Worm (Caenorhabditis elegans): Measurements from ENCODE around the gene fbxb-47.
"Not testable (repeated sequence)": the region's sequence is repeated elsewhere in the genome, so short reads cannot be mapped to it uniquely, and the experiment has no call there.

fbxb-47 gene

ce11 chrII:1672673-1673072 lies 30.6 kb downstream of the fbxb-47 start:
- TF ChIP-seq ztf-29 (GFP tag; IDR thresholded peaks at IDR 0.05): no peak

ce11 chrII:1670985-1671384 lies 32.3 kb downstream of the fbxb-47 start:
- TF ChIP-seq klf-2 (GFP tag; conservative IDR thresholded peaks at IDR 0.05) (no peak), med-1 (GFP tag; optimal IDR thresholded peaks at IDR 0.05; ENCODE audit: insufficient read depth) (no peak), ztf-29 (GFP tag; IDR thresholded peaks at IDR 0.05) (no peak), tab-1 (GFP tag; IDR thresholded peaks at IDR 0.05) (no peak), flt-1 (GFP tag; IDR thresholded peaks at IDR 0.05) (no peak), cog-1 (tag; optimal IDR thresholded peaks at IDR 0.05) (no peak), ref-1 (GFP tag; conservative IDR thresholded peaks at IDR 0.05) (no peak), ztf-23 (GFP tag; IDR thresholded peaks at IDR 0.05) (no peak), T22C8.4 (GFP tag; IDR thresholded peaks at IDR 0.05) (no peak)

ce11 chrII:1670260-1670879 lies 32.9 kb downstream of the fbxb-47 start, which contains the start of gene nhx-6:
Gene nhx-6, plus strand, starts transcription at chrII:1670829.
- TF ChIP-seq med-1 (GFP tag; optimal IDR thresholded peaks at IDR 0.05; ENCODE audit: insufficient read depth): no peak
- no peak for TF ChIP-seq klf-2 (GFP tag; conservative IDR thresholded peaks at IDR 0.05)
- no peak for TF ChIP-seq cog-1 (tag; optimal IDR thresholded peaks at IDR 0.05)
- no peak for TF ChIP-seq ztf-23 (GFP tag; IDR thresholded peaks at IDR 0.05)
- no peak for TF ChIP-seq T22C8.4 (GFP tag; IDR thresholded peaks at IDR 0.05)
- no peak for TF ChIP-seq ref-1 (GFP tag; conservative IDR thresholded peaks at IDR 0.05)
- no peak for TF ChIP-seq flt-1 (GFP tag; IDR thresholded peaks at IDR 0.05)
- TF ChIP-seq ztf-29 (GFP tag; IDR thresholded peaks at IDR 0.05): no peak

- TF ChIP-seq klf-2 (GFP tag; conservative IDR thresholded peaks at IDR 0.05) (no peak), ztf-23 (GFP tag; IDR thresholded peaks at IDR 0.05) (no peak), cog-1 (tag; optimal IDR thresholded peaks at IDR 0.05) (no peak)
Measured at ce11 chrII:1668913-1669312, 34.4 kb downstream of the fbxb-47 start, which contains the start of gene srw-97. Gene srw-97, minus strand, starts transcription at chrII:1669013.

- TF ChIP-seq flt-1 (GFP tag; IDR thresholded peaks at IDR 0.05) (no peak), T22C8.4 (GFP tag; IDR thresholded peaks at IDR 0.05) (no peak), med-1 (GFP tag; optimal IDR thresholded peaks at IDR 0.05; ENCODE audit: insufficient read depth) (no peak), ztf-29 (GFP tag; IDR thresholded peaks at IDR 0.05) (no peak), klf-2 (GFP tag; conservative IDR thresholded peaks at IDR 0.05) (no peak)
Measured at ce11 chrII:1666025-1666424, 37.2 kb downstream of the fbxb-47 start, which contains the start of gene srlf-29. Gene srlf-29, plus strand, starts transcription at chrII:1666325.

- no peak for TF ChIP-seq T22C8.4 (GFP tag; IDR thresholded peaks at IDR 0.05)
- 0 out of 2 replicates have a peak, but pooled peaks have one; percentile 17 for TF ChIP-seq ref-1 (GFP tag; conservative IDR thresholded peaks at IDR 0.05)
Measured at ce11 chrII:1663516-1663915, 39.7 kb downstream of the fbxb-47 start, which contains the start of gene duxl-1. Gene duxl-1, plus strand, starts transcription at chrII:1663699.

ce11 chrII:1662881-1663280 lies 40.4 kb downstream of the fbxb-47 start, which contains the start of gene ZC204.14:
Gene ZC204.14, minus strand, starts transcription at chrII:1662949.
- TF ChIP-seq ztf-23 (GFP tag; IDR thresholded peaks at IDR 0.05): no peak
- no peak for TF ChIP-seq tab-1 (GFP tag; IDR thresholded peaks at IDR 0.05)
- no peak for TF ChIP-seq med-1 (GFP tag; optimal IDR thresholded peaks at IDR 0.05; ENCODE audit: insufficient read depth)
- TF ChIP-seq flt-1 (GFP tag; IDR thresholded peaks at IDR 0.05): no peak
- TF ChIP-seq cog-1 (tag; optimal IDR thresholded peaks at IDR 0.05): no peak
- TF ChIP-seq ztf-29 (GFP tag; IDR thresholded peaks at IDR 0.05): no peak
- no peak for TF ChIP-seq klf-2 (GFP tag; conservative IDR thresholded peaks at IDR 0.05)
- TF ChIP-seq T22C8.4 (GFP tag; IDR thresholded peaks at IDR 0.05): no peak
- TF ChIP-seq ref-1 (GFP tag; conservative IDR thresholded peaks at IDR 0.05): no peak

- not testable (repeated sequence) for TF ChIP-seq flt-1 (GFP tag; IDR thresholded peaks at IDR 0.05); tab-1 (GFP tag; IDR thresholded peaks at IDR 0.05); ref-1 (GFP tag; conservative IDR thresholded peaks at IDR 0.05)
Measured at ce11 chrII:1660888-1661287, 42.4 kb downstream of the fbxb-47 start, which contains the start of gene ZC204.13. Gene ZC204.13, minus strand, starts transcription at chrII:1660988.

ce11 chrII:1657202-1657601 lies 46.1 kb downstream of the fbxb-47 start, which contains the start of gene ZC204.12:
Gene ZC204.12, minus strand, starts transcription at chrII:1657302.
- no peak for TF ChIP-seq med-1 (GFP tag; optimal IDR thresholded peaks at IDR 0.05; ENCODE audit: insufficient read depth)
- no peak for TF ChIP-seq tab-1 (GFP tag; IDR thresholded peaks at IDR 0.05)
- TF ChIP-seq ztf-29 (GFP tag; IDR thresholded peaks at IDR 0.05): no peak
- no peak for TF ChIP-seq flt-1 (GFP tag; IDR thresholded peaks at IDR 0.05)
- TF ChIP-seq T22C8.4 (GFP tag; IDR thresholded peaks at IDR 0.05): no peak
- no peak for TF ChIP-seq klf-2 (GFP tag; conservative IDR thresholded peaks at IDR 0.05)
- no peak for TF ChIP-seq ztf-23 (GFP tag; IDR thresholded peaks at IDR 0.05)
- no peak for TF ChIP-seq ref-1 (GFP tag; conservative IDR thresholded peaks at IDR 0.05)
- no peak for TF ChIP-seq cog-1 (tag; optimal IDR thresholded peaks at IDR 0.05)

- no peak for TF ChIP-seq klf-2 (GFP tag; conservative IDR thresholded peaks at IDR 0.05)
- no peak for TF ChIP-seq ref-1 (GFP tag; conservative IDR thresholded peaks at IDR 0.05)
- TF ChIP-seq ztf-29 (GFP tag; IDR thresholded peaks at IDR 0.05): no peak
Measured at ce11 chrII:1654917-1655316, 48.3 kb downstream of the fbxb-47 start, which contains the start of gene btb-12. Gene btb-12, plus strand, starts transcription at chrII:1655217.

ce11 chrII:1653397-1653796 lies 49.9 kb downstream of the fbxb-47 start, which contains the start of gene fbxb-15:
Gene fbxb-15, minus strand, starts transcription at chrII:1653497.
- no peak for TF ChIP-seq flt-1 (GFP tag; IDR thresholded peaks at IDR 0.05)
- TF ChIP-seq ztf-23 (GFP tag; IDR thresholded peaks at IDR 0.05): no peak
- TF ChIP-seq med-1 (GFP tag; optimal IDR thresholded peaks at IDR 0.05; ENCODE audit: insufficient read depth): no peak
- TF ChIP-seq tab-1 (GFP tag; IDR thresholded peaks at IDR 0.05): no peak
